Worm (Caenorhabditis elegans) whole organism, late embryonic: ENCODE data around the gene F45D11.11.

Experiments
- F13H6.1 ChIP-seq: sonication (generic microtip); optimal IDR thresholded peaks from 2 replicates; lab custom pipeline; 2016; ENCODE audit warnings: missing genetic modification characterization, missing compliant biosample characterization
- ama-1 ChIP-seq: fragments of 150-350 bp; optimal IDR thresholded peaks from 2 replicates; lab custom pipeline; 2014
- elt-2 ChIP-seq: sonication (generic microtip); optimal IDR thresholded peaks from 2 replicates; lab custom pipeline; 2016; ENCODE audit warnings: missing genetic modification reagents, missing genetic modification characterization, missing compliant biosample characterization
- hlh-30 ChIP-seq: sonication (generic microtip); optimal IDR thresholded peaks from 2 replicates; lab custom pipeline; 2017; ENCODE audit warnings: antibody characterized with exemption, missing genetic modification characterization, missing compliant biosample characterization; ENCODE audit not compliant: insufficient read depth
- madf-2 ChIP-seq: sonication (generic microtip); optimal IDR thresholded peaks from 2 replicates; lab custom pipeline; 2017; ENCODE audit warnings: missing genetic modification characterization, missing compliant biosample characterization
- pha-4 ChIP-seq: fragments of 150-350 bp; optimal IDR thresholded peaks from 2 replicates; lab custom pipeline; 2018; ENCODE audit warnings: missing biosample characterization, missing genetic modification reagents, missing genetic modification characterization
- tbx-7 ChIP-seq: sonication (generic microtip); optimal IDR thresholded peaks from 2 replicates; lab custom pipeline; 2016; ENCODE audit warnings: missing genotype, missing genetic modification characterization, missing compliant biosample characterization

ce11 chrII:982842-983241 is 13.2 kb downstream of the F45D11.11 start, which contains the start of gene srh-274:
- TF ChIP-seq hlh-30 (tag; lab: Kevin White, UChicago) (no peak), elt-2 (no peak), ama-1 (lab: Kevin White, UChicago) (no peak), tbx-7 (tag; lab: Kevin White, UChicago) (no peak), pha-4 (tag; lab: Kevin White, UChicago) (no peak), madf-2 (tag; lab: Kevin White, UChicago) (no peak), F13H6.1 (no peak)
